Fruit fly (Drosophila melanogaster): ENCODE measurements around the gene CG34299.

The CG34299 gene

dm6 chr3R:30247802-30248363 is 1.5 kb upstream of the CG34299 start:
- no peak for TF ChIP-seq h (optimal IDR thresholded peaks at IDR 0.05)
- TF ChIP-seq psq (optimal IDR thresholded peaks at IDR 0.05) = no peak
- TF ChIP-seq insv (optimal IDR thresholded peaks at IDR 0.05) = no peak
- TF ChIP-seq Sin3A (optimal IDR thresholded peaks at IDR 0.05) = no peak
- no peak for TF ChIP-seq ttk (optimal IDR thresholded peaks at IDR 0.05)
- no peak for TF ChIP-seq Myc (optimal IDR thresholded peaks at IDR 0.05)

DNA sequence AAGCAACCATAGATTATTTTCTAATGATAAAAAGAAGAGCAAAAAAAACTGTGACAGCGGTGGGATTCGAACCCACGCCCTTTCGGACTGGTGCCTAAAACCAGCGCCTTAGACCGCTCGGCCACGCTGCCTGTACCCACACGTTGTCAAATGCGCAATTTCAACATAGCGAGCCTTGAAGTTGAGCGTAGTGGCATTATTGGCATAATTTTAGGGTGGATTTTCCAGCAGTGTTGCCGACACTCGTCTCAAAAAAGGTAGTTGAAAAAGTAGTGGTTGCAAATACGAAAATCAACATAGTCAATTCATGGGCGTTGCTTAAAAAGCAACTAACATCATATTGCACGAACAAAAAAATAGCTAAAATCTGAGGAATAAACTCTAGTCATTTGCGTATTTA is 818 bp upstream of the CG34299 start:
- TF ChIP-seq Sin3A (optimal IDR thresholded peaks at IDR 0.05) = no peak

dm6 chr3R:30250496-30250978 is 1.2 kb downstream of the CG34299 start, which contains the start of gene CG9682:
Gene CG9682, plus strand, starts transcription at chr3R:30250928.
- TF ChIP-seq ttk (optimal IDR thresholded peaks at IDR 0.05) (no peak), h (optimal IDR thresholded peaks at IDR 0.05) (no peak), Sin3A (optimal IDR thresholded peaks at IDR 0.05) (no peak), Myc (optimal IDR thresholded peaks at IDR 0.05) (no peak), psq (optimal IDR thresholded peaks at IDR 0.05) (no peak), insv (optimal IDR thresholded peaks at IDR 0.05) (no peak)

DNA sequence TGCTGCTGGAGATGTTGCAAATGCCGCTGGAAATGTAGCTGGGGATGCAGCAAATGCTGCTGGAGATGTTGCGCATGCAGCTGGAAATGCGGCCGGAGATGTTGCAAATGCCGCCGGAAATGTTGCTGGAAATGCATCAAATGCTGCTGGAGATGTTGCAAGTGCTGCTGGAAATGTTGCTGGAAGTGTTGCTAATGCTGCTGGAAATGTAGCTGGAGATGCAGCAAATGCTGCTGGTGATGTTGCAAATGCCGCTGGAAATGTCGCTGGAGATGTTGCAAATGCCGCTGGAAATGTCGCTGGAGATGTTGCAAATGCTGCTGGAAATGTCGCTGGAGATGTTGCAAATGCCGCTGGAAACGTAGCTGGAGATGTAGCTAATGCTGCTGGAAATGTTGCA is 2.9 kb downstream of the CG34299 start:
- TF ChIP-seq psq (optimal IDR thresholded peaks at IDR 0.05) (no peak), insv (optimal IDR thresholded peaks at IDR 0.05) (no peak), Myc (optimal IDR thresholded peaks at IDR 0.05) (no peak), Sin3A (optimal IDR thresholded peaks at IDR 0.05) (no peak), h (optimal IDR thresholded peaks at IDR 0.05) (no peak), ttk (optimal IDR thresholded peaks at IDR 0.05) (no peak)

dm6 chr3R:30252882-30253281 is 3.5 kb downstream of the CG34299 start, which contains the start of gene CG18404:
Gene CG18404, plus strand, starts transcription at chr3R:30253182.
- TF ChIP-seq Myc (optimal IDR thresholded peaks at IDR 0.05) (no peak), Sin3A (optimal IDR thresholded peaks at IDR 0.05) (no peak), ttk (optimal IDR thresholded peaks at IDR 0.05) (no peak), insv (optimal IDR thresholded peaks at IDR 0.05) (no peak), psq (optimal IDR thresholded peaks at IDR 0.05) (no peak), h (optimal IDR thresholded peaks at IDR 0.05) (no peak)

DNA sequence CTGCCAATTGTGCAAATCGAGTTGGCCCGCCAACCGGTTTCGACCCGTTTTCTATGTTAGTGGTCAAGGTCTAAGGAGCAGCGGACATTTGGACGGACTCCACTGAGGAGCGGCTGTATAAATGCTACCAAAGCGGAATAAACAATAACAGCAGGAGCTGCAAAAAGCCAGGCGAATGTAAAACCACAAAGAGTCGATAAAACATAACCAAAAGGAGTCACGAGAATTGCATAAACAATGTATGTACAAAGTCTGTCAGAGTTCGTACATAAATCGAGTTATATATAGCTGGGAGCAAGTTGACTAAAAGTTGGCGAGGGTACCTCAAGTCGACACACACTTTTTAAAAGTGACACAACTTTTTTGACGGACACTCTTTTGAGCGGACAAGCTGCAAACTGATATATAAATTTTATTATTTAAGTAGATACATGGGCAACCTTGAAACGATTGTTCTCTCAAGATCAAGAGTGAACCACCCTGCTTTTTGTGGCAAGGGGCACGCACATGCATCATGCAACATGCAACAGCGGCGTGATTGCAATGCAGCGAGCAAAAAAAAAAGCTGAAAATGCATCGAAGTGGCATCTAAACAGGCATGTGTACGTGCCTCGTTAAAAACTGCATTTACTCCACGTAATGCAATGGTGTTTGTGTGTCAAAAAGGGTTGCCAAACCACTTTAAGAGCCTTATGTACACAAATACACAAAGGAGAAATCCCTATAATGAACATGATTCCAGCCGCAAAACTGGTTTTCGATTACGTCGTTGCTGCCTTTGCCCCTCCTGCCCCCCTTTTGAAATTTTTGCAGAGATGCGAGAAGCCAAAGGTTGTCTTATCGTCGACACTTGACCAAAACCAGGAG is 6.1 kb downstream of the CG34299 start:
- no peak for TF ChIP-seq Myc (optimal IDR thresholded peaks at IDR 0.05)
- no peak for TF ChIP-seq insv (optimal IDR thresholded peaks at IDR 0.05)
- TF ChIP-seq h (optimal IDR thresholded peaks at IDR 0.05) = no peak
- no peak for TF ChIP-seq ttk (optimal IDR thresholded peaks at IDR 0.05)
- TF ChIP-seq Sin3A (optimal IDR thresholded peaks at IDR 0.05) = no peak
- TF ChIP-seq psq (optimal IDR thresholded peaks at IDR 0.05) = no peak

DNA sequence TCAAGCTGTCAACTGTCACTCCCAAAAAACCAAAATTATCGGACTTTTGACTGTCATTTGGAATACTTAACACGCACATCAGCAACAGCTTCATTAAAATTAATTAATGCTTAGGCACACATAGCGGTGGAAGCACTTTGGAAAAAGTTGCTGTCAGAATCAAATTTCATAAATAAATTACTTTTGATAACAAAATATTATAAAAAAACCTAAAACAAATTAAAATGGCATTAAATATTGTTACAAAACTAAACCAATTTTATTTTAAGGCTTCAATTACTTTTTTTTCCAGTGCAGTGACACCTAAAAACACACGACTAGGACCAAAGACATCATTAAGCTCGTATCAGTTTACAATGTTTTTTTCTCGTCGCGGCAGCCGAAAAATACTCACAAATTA is 6.8 kb downstream of the CG34299 start:
- TF ChIP-seq ttk (optimal IDR thresholded peaks at IDR 0.05) (no peak), Sin3A (optimal IDR thresholded peaks at IDR 0.05) (no peak), psq (optimal IDR thresholded peaks at IDR 0.05) (no peak), h (optimal IDR thresholded peaks at IDR 0.05) (no peak), Myc (optimal IDR thresholded peaks at IDR 0.05) (no peak), insv (optimal IDR thresholded peaks at IDR 0.05) (no peak)

DNA sequence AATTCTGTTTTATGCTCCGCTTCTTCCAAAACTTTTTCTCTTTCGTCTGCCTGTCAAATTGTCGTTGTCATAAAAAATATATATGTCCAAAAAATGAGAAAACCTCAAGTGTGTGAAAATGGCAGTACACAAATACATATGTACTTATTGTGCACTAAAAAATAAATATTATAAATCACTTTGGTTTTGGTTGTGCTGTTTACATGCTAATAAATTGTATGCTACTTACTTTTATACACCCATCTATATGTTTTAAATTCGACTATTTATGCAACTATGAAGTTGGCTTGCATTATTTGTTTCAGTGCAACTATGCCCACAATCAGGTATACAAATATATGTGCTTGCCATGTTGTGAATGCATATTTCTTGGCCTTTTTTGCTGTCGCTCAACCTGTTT is 8.2 kb downstream of the CG34299 start:
- TF ChIP-seq insv (optimal IDR thresholded peaks at IDR 0.05) (no peak), ttk (optimal IDR thresholded peaks at IDR 0.05) (no peak), Myc (optimal IDR thresholded peaks at IDR 0.05) (no peak)

DNA sequence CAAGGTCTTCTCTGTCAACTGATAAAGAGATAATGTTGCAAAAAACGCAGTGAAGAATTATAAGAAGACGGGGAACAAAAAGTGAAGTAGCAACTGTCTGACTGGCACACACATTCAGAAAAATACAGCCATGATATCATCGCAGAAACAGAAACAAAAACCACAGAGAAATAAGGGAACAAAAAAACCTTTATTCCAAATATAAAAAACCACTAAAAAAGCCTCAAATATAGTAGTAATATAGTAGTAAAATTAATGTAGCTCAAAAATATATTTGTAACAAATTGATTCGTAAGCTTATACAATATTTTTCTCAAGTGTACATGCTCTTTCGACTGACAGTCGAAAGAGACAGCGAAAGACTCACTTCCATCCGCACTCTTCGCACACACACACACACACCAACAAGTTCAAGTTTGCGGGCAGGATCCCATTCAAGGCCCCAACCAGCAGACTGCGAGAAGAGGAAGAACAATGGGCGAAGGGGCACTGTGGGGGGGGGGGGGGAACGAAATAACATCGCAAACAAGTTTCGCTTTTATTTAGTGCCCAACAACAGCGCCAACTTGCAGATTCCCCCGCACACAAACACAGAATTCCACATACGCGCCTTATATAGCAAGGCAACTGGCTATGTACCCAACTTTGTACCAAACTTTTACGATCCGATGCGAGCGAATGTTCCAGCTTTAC is 9.1 kb downstream of the CG34299 start:
- TF ChIP-seq h (optimal IDR thresholded peaks at IDR 0.05) = no peak
- no peak for TF ChIP-seq insv (optimal IDR thresholded peaks at IDR 0.05)
- no peak for TF ChIP-seq Sin3A (optimal IDR thresholded peaks at IDR 0.05)
- no peak for TF ChIP-seq psq (optimal IDR thresholded peaks at IDR 0.05)
- TF ChIP-seq ttk (optimal IDR thresholded peaks at IDR 0.05) = no peak
- no peak for TF ChIP-seq Myc (optimal IDR thresholded peaks at IDR 0.05)

DNA sequence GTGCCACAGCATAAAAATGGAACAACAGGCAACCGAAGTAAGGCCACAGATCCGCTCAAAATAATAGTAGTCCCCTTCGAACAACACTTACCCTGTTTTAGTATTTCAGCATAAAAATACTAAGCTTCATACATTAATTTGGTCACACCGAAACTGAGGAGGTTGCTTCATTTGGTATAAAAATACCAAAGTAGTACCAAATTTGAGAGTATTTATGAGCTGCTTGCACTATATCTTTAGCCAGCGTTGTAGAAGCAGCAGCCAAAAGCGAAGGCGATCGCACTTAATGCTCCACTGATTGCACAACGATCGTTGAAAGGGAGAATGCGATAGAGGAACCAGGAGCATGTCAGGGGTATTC is 9.6 kb downstream of the CG34299 start:
- no peak for TF ChIP-seq Sin3A (optimal IDR thresholded peaks at IDR 0.05)
- no peak for TF ChIP-seq ttk (optimal IDR thresholded peaks at IDR 0.05)
- no peak for TF ChIP-seq h (optimal IDR thresholded peaks at IDR 0.05)
- TF ChIP-seq Myc (optimal IDR thresholded peaks at IDR 0.05) = no peak
- no peak for TF ChIP-seq insv (optimal IDR thresholded peaks at IDR 0.05)

- TF ChIP-seq h (optimal IDR thresholded peaks at IDR 0.05) (no peak), Myc (optimal IDR thresholded peaks at IDR 0.05) (no peak), psq (optimal IDR thresholded peaks at IDR 0.05) (no peak), Sin3A (optimal IDR thresholded peaks at IDR 0.05) (no peak), insv (optimal IDR thresholded peaks at IDR 0.05) (no peak), ttk (optimal IDR thresholded peaks at IDR 0.05) (no peak)
These were observed 10.2 kb downstream of the CG34299 start for dm6 chr3R:30259561-30259960.

dm6 chr3R:30261838-30262237 is 12.5 kb downstream of the CG34299 start:
- no peak for TF ChIP-seq insv (optimal IDR thresholded peaks at IDR 0.05)
- TF ChIP-seq Sin3A (optimal IDR thresholded peaks at IDR 0.05) = no peak
- no peak for TF ChIP-seq ttk (optimal IDR thresholded peaks at IDR 0.05)
- TF ChIP-seq Myc (optimal IDR thresholded peaks at IDR 0.05) = no peak
- TF ChIP-seq h (optimal IDR thresholded peaks at IDR 0.05) = no peak
- TF ChIP-seq psq (optimal IDR thresholded peaks at IDR 0.05) = no peak

Data from Kc167 (cell line).